Fruit fly (Drosophila melanogaster) whole organism: ENCODE results near the gene Sprn.

Source experiments
- EcR ChIP-seq, 2 experiments: fragments of >200 bp; optimal IDR thresholded peaks; 2 replicates each; lab custom pipeline; 2017; ENCODE audit warnings: missing biosample characterization in 2 of 2, missing genetic modification characterization in 2 of 2, missing genetic modification reagents in 2 of 2
- usp ChIP-seq: fragments of >200 bp; optimal IDR thresholded peaks from 2 replicates; lab custom pipeline; 2017; ENCODE audit warnings: missing biosample characterization, missing genetic modification characterization, mixed read lengths

DNA sequence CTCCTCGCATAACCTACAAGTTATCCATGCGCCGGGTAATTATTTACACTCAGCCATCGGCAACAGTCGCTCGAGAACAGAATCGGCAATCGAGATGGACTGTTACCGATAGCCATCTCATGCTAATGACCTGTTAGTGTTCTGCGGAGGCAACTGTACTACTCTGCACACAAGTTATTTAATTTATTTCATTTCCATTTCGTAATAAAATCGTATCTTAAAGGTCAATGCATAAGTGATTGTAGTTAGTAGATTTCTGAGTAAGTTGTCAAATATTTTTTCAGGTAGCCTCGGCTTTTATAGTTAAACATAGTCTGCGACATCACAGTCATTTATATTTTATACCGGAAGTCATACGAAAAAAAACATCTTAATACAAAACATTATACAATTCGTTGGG lies 42.3 kb downstream of the Sprn start, which contains the start of gene CG11588:
- TF ChIP-seq EcR (GFP tag; optimal IDR thresholded peaks at IDR 0.05; lab: Kevin White, UChicago), result no peak
- no peak for TF ChIP-seq usp (GFP tag; lab: Kevin White, UChicago)
